Worm (Caenorhabditis elegans) whole organism, L2 larva: ENCODE results near the gene ttr-15.
A peak's percentile ranks its signal among the peaks of the same experiment; 100 is the strongest.

ENCODE experiments used
- C34F6.9 ChIP-seq: fragments of 150-350 bp; optimal IDR thresholded peaks from 2 replicates; lab custom pipeline; 2014; ENCODE audit warnings: missing biosample characterization, missing genetic modification characterization
- F13H6.1 ChIP-seq: sonication (generic microtip); optimal IDR thresholded peaks from 2 replicates; lab custom pipeline; 2016; ENCODE audit warnings: missing genetic modification characterization, missing compliant biosample characterization
- R02D3.7 ChIP-seq: fragments of 150-350 bp; optimal IDR thresholded peaks from 2 replicates; lab custom pipeline; 2014; ENCODE audit warnings: missing biosample characterization, missing genetic modification characterization
- alr-1 ChIP-seq: fragments of 150-350 bp; optimal IDR thresholded peaks from 2 replicates; lab custom pipeline; 2014; ENCODE audit warnings: missing biosample characterization, missing genetic modification characterization
- aly-2 ChIP-seq: fragments of 150-350 bp; optimal IDR thresholded peaks from 2 replicates; lab custom pipeline; 2014; ENCODE audit warnings: missing biosample characterization, missing genetic modification characterization
- ama-1 ChIP-seq: fragments of 150-350 bp; optimal IDR thresholded peaks from 2 replicates; lab custom pipeline; 2018; ENCODE audit warnings: inconsistent platforms
- blmp-1 ChIP-seq: sonication (generic microtip); optimal IDR thresholded peaks from 2 replicates; lab custom pipeline; 2017; ENCODE audit warnings: missing genetic modification characterization, mild to moderate bottlenecking, missing compliant biosample characterization, antibody characterized with exemption, moderate library complexity; ENCODE audit not compliant: insufficient read depth
- ceh-16 ChIP-seq: fragments of 150-350 bp; optimal IDR thresholded peaks from 2 replicates; lab custom pipeline; 2014; ENCODE audit warnings: missing biosample characterization, missing genetic modification characterization
- ceh-82 ChIP-seq: fragments of 150-350 bp; optimal IDR thresholded peaks from 2 replicates; lab custom pipeline; 2014; ENCODE audit warnings: missing biosample characterization, missing genetic modification characterization
- crh-2 ChIP-seq: sonication (generic microtip); optimal IDR thresholded peaks from 2 replicates; lab custom pipeline; 2017; ENCODE audit warnings: missing biosample characterization, missing genetic modification characterization
- egl-27 ChIP-seq: sonication (generic microtip); optimal IDR thresholded peaks from 3 replicates; lab custom pipeline; 2017; ENCODE audit warnings: missing biosample characterization, missing genetic modification reagents, missing genetic modification characterization
- elt-1 ChIP-seq: fragments of 150-350 bp; optimal IDR thresholded peaks from 2 replicates; lab custom pipeline; 2014; ENCODE audit warnings: missing biosample characterization, missing genetic modification characterization
- elt-3 ChIP-seq: sonication (generic microtip); optimal IDR thresholded peaks from 2 replicates; lab custom pipeline; 2017; ENCODE audit warnings: missing biosample characterization, missing genetic modification characterization
- lin-11 ChIP-seq: fragments of 150-350 bp; sonication (generic microtip); optimal IDR thresholded peaks from 2 replicates; lab custom pipeline; 2014; ENCODE audit warnings: missing biosample characterization, missing genetic modification characterization, inconsistent platforms, mixed read lengths
- lin-13 ChIP-seq: fragments of 150-350 bp; optimal IDR thresholded peaks from 2 replicates; lab custom pipeline; 2014; ENCODE audit warnings: missing biosample characterization, missing genetic modification reagents, missing genetic modification characterization
- lin-39 ChIP-seq: fragments of 150-350 bp; optimal IDR thresholded peaks from 2 replicates; lab custom pipeline; 2014; ENCODE audit warnings: missing biosample characterization, missing genetic modification reagents, missing genetic modification characterization
- mab-5 ChIP-seq: fragments of 150-350 bp; optimal IDR thresholded peaks from 2 replicates; lab custom pipeline; 2014; ENCODE audit warnings: missing biosample characterization, missing genetic modification characterization
- mbf-1 ChIP-seq: sonication (generic microtip); optimal IDR thresholded peaks from 2 replicates; lab custom pipeline; 2017; ENCODE audit warnings: missing biosample characterization, missing genetic modification characterization
- mdl-1 ChIP-seq, 2 experiments: fragments of 150-350 bp in 1 of 2; sonication (generic microtip) in 1 of 2; optimal IDR thresholded peaks; 2 replicates each; lab custom pipeline; 2017; ENCODE audit warnings: missing biosample characterization in 2 of 2, missing genetic modification characterization in 2 of 2
- nhr-10 ChIP-seq: sonication (generic microtip); optimal IDR thresholded peaks from 2 replicates; lab custom pipeline; 2017; ENCODE audit warnings: missing biosample characterization, missing genetic modification characterization
- nhr-11 ChIP-seq: fragments of 150-350 bp; optimal IDR thresholded peaks from 2 replicates; lab custom pipeline; 2014; ENCODE audit warnings: missing biosample characterization, missing genetic modification characterization
- nhr-12 ChIP-seq: fragments of 150-350 bp; optimal IDR thresholded peaks from 2 replicates; lab custom pipeline; 2014; ENCODE audit warnings: missing biosample characterization, missing genetic modification characterization
- nhr-129 ChIP-seq: fragments of 150-350 bp; optimal IDR thresholded peaks from 2 replicates; lab custom pipeline; 2014; ENCODE audit warnings: missing biosample characterization, missing genetic modification characterization
- nhr-21 ChIP-seq: fragments of 150-350 bp; optimal IDR thresholded peaks from 2 replicates; lab custom pipeline; 2014; ENCODE audit warnings: missing biosample characterization, missing genetic modification characterization
- nhr-23 ChIP-seq: fragments of 150-350 bp; optimal IDR thresholded peaks from 2 replicates; lab custom pipeline; 2014; ENCODE audit warnings: missing biosample characterization, missing genetic modification reagents, missing genetic modification characterization
- nhr-237 ChIP-seq: fragments of 150-350 bp; optimal IDR thresholded peaks from 2 replicates; lab custom pipeline; 2014; ENCODE audit warnings: missing biosample characterization, missing genetic modification characterization
- nhr-25 ChIP-seq: fragments of 150-350 bp; sonication (generic microtip); optimal IDR thresholded peaks from 3 replicates; lab custom pipeline; 2014; ENCODE audit warnings: missing biosample characterization, missing genetic modification characterization
- nhr-6 ChIP-seq: fragments of 150-350 bp; optimal IDR thresholded peaks from 2 replicates; lab custom pipeline; 2014; ENCODE audit warnings: missing biosample characterization, missing genetic modification characterization
- peb-1 ChIP-seq: fragments of 150-350 bp; optimal IDR thresholded peaks from 2 replicates; lab custom pipeline; 2014; ENCODE audit warnings: missing biosample characterization, missing genetic modification characterization
- sem-4 ChIP-seq: fragments of 150-350 bp; optimal IDR thresholded peaks from 2 replicates; lab custom pipeline; 2014; ENCODE audit warnings: missing biosample characterization, missing genetic modification reagents, missing genetic modification characterization
- skn-1 ChIP-seq: sonication (generic microtip); optimal IDR thresholded peaks from 2 replicates; lab custom pipeline; 2017; ENCODE audit warnings: missing biosample characterization, missing genetic modification characterization
- sma-9 ChIP-seq, 2 experiments: fragments of 150-350 bp in 1 of 2; sonication (generic microtip) in 1 of 2; optimal IDR thresholded peaks; 2 replicates each; lab custom pipeline; 2014 to 2016; ENCODE audit warnings: missing genetic modification characterization in 2 of 2, mild to moderate bottlenecking in 1 of 2, missing biosample characterization in 1 of 2, missing compliant biosample characterization in 1 of 2, missing genetic modification reagents in 1 of 2, moderate library complexity in 1 of 2
- unc-39 ChIP-seq: fragments of 150-350 bp; optimal IDR thresholded peaks from 2 replicates; lab custom pipeline; 2014; ENCODE audit warnings: missing biosample characterization, missing genetic modification characterization
- unc-55 ChIP-seq: fragments of 150-350 bp; sonication (generic microtip); optimal IDR thresholded peaks from 3 replicates; lab custom pipeline; 2014; ENCODE audit warnings: missing biosample characterization, missing genetic modification reagents, missing genetic modification characterization
- unc-62 ChIP-seq: fragments of 150-350 bp; optimal IDR thresholded peaks from 2 replicates; lab custom pipeline; 2014; ENCODE audit warnings: missing biosample characterization, missing genetic modification reagents, missing genetic modification characterization
- zag-1 ChIP-seq: fragments of 150-350 bp; optimal IDR thresholded peaks from 2 replicates; lab custom pipeline; 2014; ENCODE audit warnings: missing biosample characterization, missing genetic modification characterization
- ztf-1 ChIP-seq: fragments of 200-800 bp; sonication (Bioruptor generic); conservative IDR thresholded peaks from 2 replicates; pipeline ENCODE4 v1.3.6; 2022; ENCODE audit warnings: missing genetic modification characterization, missing compliant biosample characterization
- ztf-11 ChIP-seq: sonication (generic microtip); optimal IDR thresholded peaks from 2 replicates; lab custom pipeline; 2017; ENCODE audit warnings: missing biosample characterization, missing genetic modification characterization
- ztf-4 ChIP-seq: fragments of 150-350 bp; optimal IDR thresholded peaks from 2 replicates; lab custom pipeline; 2014; ENCODE audit warnings: missing biosample characterization, missing genetic modification characterization

The ttr-15 gene

ce11 chrIII:10338992-10339852 is 1.6 kb downstream of the ttr-15 start (continued):
- TF ChIP-seq elt-1: no peak
- TF ChIP-seq lin-11: no peak
- TF ChIP-seq sma-9 (GFP tag; optimal IDR thresholded peaks at IDR 0.05; lab: Kevin White, UChicago): no peak
- no peak for TF ChIP-seq sma-9 (tag; optimal IDR thresholded peaks at IDR 0.05; lab: Kevin White, UChicago)
- TF ChIP-seq mbf-1: no peak
- TF ChIP-seq ceh-16 (tag; lab: Kevin White, UChicago): no peak
- TF ChIP-seq unc-55 (GFP tag; lab: Kevin White, UChicago): no peak
- TF ChIP-seq mab-5 (tag; lab: Kevin White, UChicago): no peak
- TF ChIP-seq nhr-237 (tag; lab: Kevin White, UChicago): no peak
- TF ChIP-seq nhr-11: no peak
- TF ChIP-seq nhr-25 (tag; lab: Kevin White, UChicago): peak; percentile 80
- TF ChIP-seq ztf-1 (GFP tag; lab: Robert Waterston, UW): no peak
- no peak for TF ChIP-seq unc-39 (tag; lab: Kevin White, UChicago)
- no peak for TF ChIP-seq ama-1 (lab: Kevin White, UChicago)
- no peak for TF ChIP-seq aly-2
- no peak for TF ChIP-seq zag-1 (tag; lab: Kevin White, UChicago)
- TF ChIP-seq ztf-4 (tag; lab: Kevin White, UChicago): peak; percentile 43
- TF ChIP-seq sem-4 (tag; lab: Kevin White, UChicago): no peak
- no peak for TF ChIP-seq nhr-12
- TF ChIP-seq nhr-10 (tag; lab: Kevin White, UChicago): no peak
- TF ChIP-seq blmp-1 (tag; lab: Kevin White, UChicago): peak; percentile 41

- TF ChIP-seq unc-55 (GFP tag; lab: Kevin White, UChicago) (no peak), egl-27 (no peak)
Measured at ce11 chrIII:10339949-10340348, 2.3 kb downstream of the ttr-15 start.

ce11 chrIII:10341758-10342157 is 4.1 kb downstream of the ttr-15 start, which contains the start of gene tbx-9:
Gene tbx-9, minus strand, starts transcription at chrIII:10341858.
- TF ChIP-seq unc-62 (GFP tag; lab: Kevin White, UChicago): no peak
- no peak for TF ChIP-seq ama-1 (lab: Kevin White, UChicago)
- no peak for TF ChIP-seq ztf-11 (tag; lab: Kevin White, UChicago)
- no peak for TF ChIP-seq nhr-23 (tag; lab: Kevin White, UChicago)
- no peak for TF ChIP-seq mdl-1 (tag; optimal IDR thresholded peaks at IDR 0.05; lab: Kevin White, UChicago)
- no peak for TF ChIP-seq nhr-21 (tag; lab: Kevin White, UChicago)
- no peak for TF ChIP-seq R02D3.7 (tag; lab: Kevin White, UChicago)
- TF ChIP-seq ceh-16 (tag; lab: Kevin White, UChicago): no peak
- TF ChIP-seq unc-39 (tag; lab: Kevin White, UChicago): no peak
- no peak for TF ChIP-seq elt-1
- TF ChIP-seq C34F6.9 (tag; lab: Kevin White, UChicago): no peak
- no peak for TF ChIP-seq mbf-1

ce11 chrIII:10344762-10345161 is 7.1 kb downstream of the ttr-15 start:
- TF ChIP-seq ama-1 (lab: Kevin White, UChicago): no peak
- no peak for TF ChIP-seq ceh-82
- TF ChIP-seq mdl-1 (tag; optimal IDR thresholded peaks at IDR 0.05; lab: Kevin White, UChicago): no peak
- TF ChIP-seq skn-1: no peak
- no peak for TF ChIP-seq crh-2 (tag; lab: Kevin White, UChicago)
- no peak for TF ChIP-seq C34F6.9 (tag; lab: Kevin White, UChicago)
- no peak for TF ChIP-seq nhr-12
- no peak for TF ChIP-seq elt-3 (tag; lab: Kevin White, UChicago)
- no peak for TF ChIP-seq ztf-1 (GFP tag; lab: Robert Waterston, UW)
- no peak for TF ChIP-seq nhr-6 (tag; lab: Kevin White, UChicago)
- TF ChIP-seq alr-1: no peak

- TF ChIP-seq C34F6.9 (tag; lab: Kevin White, UChicago) (no peak), lin-13 (GFP tag; lab: Kevin White, UChicago) (no peak), F13H6.1 (tag; lab: Kevin White, UChicago) (no peak), lin-39 (no peak), nhr-129 (tag; lab: Kevin White, UChicago) (no peak), ceh-16 (tag; lab: Kevin White, UChicago) (no peak), skn-1 (no peak), nhr-6 (tag; lab: Kevin White, UChicago) (no peak), unc-62 (GFP tag; lab: Kevin White, UChicago) (no peak), ztf-4 (tag; lab: Kevin White, UChicago) (no peak), elt-1 (no peak), peb-1 (tag; lab: Kevin White, UChicago) (no peak), zag-1 (tag; lab: Kevin White, UChicago) (no peak), nhr-10 (tag; lab: Kevin White, UChicago) (no peak), crh-2 (tag; lab: Kevin White, UChicago) (no peak), ztf-11 (tag; lab: Kevin White, UChicago) (no peak), lin-11 (no peak), alr-1 (no peak), nhr-25 (tag; lab: Kevin White, UChicago) (no peak), mab-5 (tag; lab: Kevin White, UChicago) (no peak)
- TF ChIP-seq, all 48 proteins: peak for 0
Measured at ce11 chrIII:10347049-10347448, 9.4 kb downstream of the ttr-15 start, which contains the start of gene tbx-8. Gene tbx-8, plus strand, starts transcription at chrIII:10347349.
